Worm (Caenorhabditis elegans): ENCODE data around the gene T08H10.3.

T08H10.3 gene

ce11 chrV:4471065-4471464 lies at the start of gene T08H10.3:
TSS of gene T08H10.3 (plus strand) at chrV:4471365.
- TF ChIP-seq jun-1 (tag; optimal IDR thresholded peaks at IDR 0.05), result no peak
- no peak for TF ChIP-seq Y5F2A.4 (GFP tag; optimal IDR thresholded peaks at IDR 0.05)
- no peak for TF ChIP-seq mxl-2 (GFP tag; conservative IDR thresholded peaks at IDR 0.05)
- TF ChIP-seq ces-1 (GFP tag; optimal IDR thresholded peaks at IDR 0.05), result no peak
- TF ChIP-seq lim-7 (GFP tag; IDR thresholded peaks at IDR 0.05), result no peak
- TF ChIP-seq fos-1 (tag; optimal IDR thresholded peaks at IDR 0.05), result no peak
- no peak for TF ChIP-seq Y48G9A.11 (GFP tag; IDR thresholded peaks at IDR 0.05)
- TF ChIP-seq aha-1 (tag), result no peak
- TF ChIP-seq ama-1 (optimal IDR thresholded peaks at IDR 0.05), result no peak
- TF ChIP-seq dpl-1 (GFP tag; optimal IDR thresholded peaks at IDR 0.05), result no peak
- TF ChIP-seq hmg-1.1 (GFP tag; IDR thresholded peaks at IDR 0.05), result no peak
- no peak for TF ChIP-seq D1046.2 (GFP tag; IDR thresholded peaks at IDR 0.05)
- TF ChIP-seq egl-43 (GFP tag; IDR thresholded peaks at IDR 0.05), result no peak
- TF ChIP-seq nhr-48 (tag; optimal IDR thresholded peaks at IDR 0.05), result no peak

- no peak for TF ChIP-seq vab-7 (GFP tag; IDR thresholded peaks at IDR 0.05)
- TF ChIP-seq mep-1 (tag; optimal IDR thresholded peaks at IDR 0.05), result no peak
- TF ChIP-seq lin-29 (GFP tag; IDR thresholded peaks at IDR 0.05), result no peak
- TF ChIP-seq dve-1 (tag; optimal IDR thresholded peaks at IDR 0.05; ENCODE audit: insufficient read depth), result no peak
- no peak for TF ChIP-seq lin-13 (GFP tag; optimal IDR thresholded peaks at IDR 0.05)
- TF ChIP-seq hlh-30 (tag; optimal IDR thresholded peaks at IDR 0.05; ENCODE audit: insufficient read depth), result no peak
- TF ChIP-seq rbr-2 (tag; optimal IDR thresholded peaks at IDR 0.05), result no peak
- no peak for TF ChIP-seq saeg-2 (GFP tag; IDR thresholded peaks at IDR 0.05)
These were observed 49.7 kb upstream of the T08H10.3 start, which contains the start of gene skr-14 for ce11 chrV:4421475-4421874. TSS of gene skr-14 (minus strand) at chrV:4421575.

DNA sequence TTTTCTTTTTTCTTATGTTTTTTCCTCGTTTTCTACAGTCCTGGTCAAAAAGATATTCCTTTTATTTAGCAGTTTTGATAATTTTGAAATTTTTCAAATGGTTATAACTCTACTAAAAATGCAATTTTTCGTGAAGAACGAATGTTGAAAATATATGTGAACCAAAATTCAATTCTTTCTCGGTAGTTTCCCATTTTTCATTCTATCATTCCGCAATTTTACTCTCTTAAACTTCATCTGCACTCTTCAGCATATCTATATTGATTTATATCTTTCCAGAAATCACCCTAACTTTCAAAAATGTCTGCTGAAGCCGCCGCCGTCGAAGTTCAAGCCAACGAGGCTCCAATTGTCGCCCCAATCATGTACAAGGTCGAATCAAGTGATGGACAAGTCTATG lies 49.0 kb upstream of the T08H10.3 start, which contains the start of gene skr-7:
TSS of gene skr-7 (plus strand) at position 301 of the 400 bp plus-strand sequence.
- no peak for TF ChIP-seq nhr-77 (tag; optimal IDR thresholded peaks at IDR 0.05)
- TF ChIP-seq lir-3 (tag; optimal IDR thresholded peaks at IDR 0.05), result no peak
- no peak for TF ChIP-seq daf-12 (tag; optimal IDR thresholded peaks at IDR 0.05)
- no peak for TF ChIP-seq ceh-62 (tag; optimal IDR thresholded peaks at IDR 0.05)
- TF ChIP-seq F37D6.2 (tag; optimal IDR thresholded peaks at IDR 0.05), result no peak
- no peak for TF ChIP-seq hif-1 (tag; optimal IDR thresholded peaks at IDR 0.05)
- TF ChIP-seq mdt-29 (GFP tag; IDR thresholded peaks at IDR 0.05), result no peak
- no peak for TF ChIP-seq mes-2 (tag; optimal IDR thresholded peaks at IDR 0.05; ENCODE audit: poor library complexity, severe bottlenecking)
- no peak for TF ChIP-seq nhr-10 (tag; optimal IDR thresholded peaks at IDR 0.05)
- TF ChIP-seq arid-1 (GFP tag; conservative IDR thresholded peaks at IDR 0.05), result no peak
- no peak for TF ChIP-seq vab-7 (GFP tag; IDR thresholded peaks at IDR 0.05)
- no peak for TF ChIP-seq cey-2 (tag; optimal IDR thresholded peaks at IDR 0.05; ENCODE audit: borderline replicate concordance, insufficient read depth)
- no peak for TF ChIP-seq Y75B8A.6 (GFP tag; IDR thresholded peaks at IDR 0.05)

- TF ChIP-seq sdz-12 (GFP tag; optimal IDR thresholded peaks at IDR 0.05) (no peak), vab-7 (GFP tag; IDR thresholded peaks at IDR 0.05) (no peak), set-16 (GFP tag; IDR thresholded peaks at IDR 0.05) (peak; percentile 63; the same call in 1 of the 2 replicates), lin-13 (GFP tag; optimal IDR thresholded peaks at IDR 0.05) (no peak), dmd-9 (GFP tag; IDR thresholded peaks at IDR 0.05) (no peak), nhr-11 (tag; optimal IDR thresholded peaks at IDR 0.05) (no peak), mxl-2 (GFP tag; conservative IDR thresholded peaks at IDR 0.05) (no peak), nhr-237 (tag; optimal IDR thresholded peaks at IDR 0.05) (no peak)
These were observed 48.1 kb upstream of the T08H10.3 start for ce11 chrV:4423087-4423486.
